Fruit fly (Drosophila melanogaster) whole organism, embryonic: Measurements from ENCODE around the gene Hpr1.

Experiments
- ATbp ChIP-seq: fragments of 200-800 bp; sonication (Bioruptor generic); optimal IDR thresholded peaks from 2 replicates; lab custom pipeline; 2017; ENCODE audit warnings: missing biosample characterization, mild to moderate bottlenecking, missing genetic modification characterization, missing genetic modification reagents
- Antp ChIP-seq: fragments of 200-800 bp; sonication (Bioruptor generic); optimal IDR thresholded peaks from 3 replicates; lab custom pipeline; 2016; ENCODE audit warnings: missing biosample characterization, missing genetic modification characterization
- Atf-2 ChIP-seq: fragments of 200-800 bp; sonication (Bioruptor generic); optimal IDR thresholded peaks from 2 replicates; lab custom pipeline; 2016; ENCODE audit warnings: missing biosample characterization, missing genetic modification characterization
- Atf3 ChIP-seq: fragments of 200-800 bp; sonication (Bioruptor generic); optimal IDR thresholded peaks from 3 replicates; lab custom pipeline; 2016; ENCODE audit warnings: missing biosample characterization, missing genetic modification characterization
- Bteb2 ChIP-seq: fragments of 200-800 bp; sonication (Bioruptor generic); optimal IDR thresholded peaks from 2 replicates; lab custom pipeline; 2016; ENCODE audit warnings: missing biosample characterization, missing genetic modification characterization
- CG10267 ChIP-seq: fragments of 200-800 bp; sonication (Bioruptor generic); optimal IDR thresholded peaks from 2 replicates; lab custom pipeline; 2018; ENCODE audit warnings: missing biosample characterization, mild to moderate bottlenecking, missing genetic modification characterization, moderate library complexity
- CG10565 ChIP-seq: fragments of 200-800 bp; sonication (Bioruptor generic); optimal IDR thresholded peaks from 3 replicates; lab custom pipeline; 2016; ENCODE audit warnings: missing biosample characterization, mild to moderate bottlenecking, missing genetic modification characterization
- CG11093 ChIP-seq: fragments of 200-800 bp; sonication (Bioruptor generic); IDR thresholded peaks from 3 replicates; pipeline ENCODE4 v1.3.6; 2022; ENCODE audit warnings: missing biosample characterization, missing genetic modification characterization
- CG12659 ChIP-seq: fragments of 200-800 bp; sonication (Bioruptor generic); optimal IDR thresholded peaks from 3 replicates; lab custom pipeline; 2017; ENCODE audit warnings: mild to moderate bottlenecking, missing biosample characterization, missing genetic modification reagents, missing genetic modification characterization
- CG13624 ChIP-seq: fragments of 200-800 bp; sonication (Bioruptor generic); optimal IDR thresholded peaks from 2 replicates; lab custom pipeline; 2016; ENCODE audit warnings: missing biosample characterization, missing genetic modification characterization
- CG14965 ChIP-seq: fragments of 200-800 bp; sonication (Bioruptor generic); optimal IDR thresholded peaks from 2 replicates; lab custom pipeline; 2016; ENCODE audit warnings: missing biosample characterization, missing genetic modification characterization, borderline replicate concordance
- CG16863 ChIP-seq: fragments of 200-800 bp; sonication (Bioruptor generic); optimal IDR thresholded peaks from 3 replicates; lab custom pipeline; 2016; ENCODE audit warnings: missing biosample characterization, missing genetic modification characterization
- CG17328 ChIP-seq: fragments of 200-800 bp; sonication (Bioruptor generic); IDR thresholded peaks from 2 replicates; pipeline ENCODE4 v1.3.6; 2022; ENCODE audit warnings: missing biosample characterization, missing genetic modification characterization
- CG17568 ChIP-seq: fragments of 200-800 bp; sonication (Bioruptor generic); optimal IDR thresholded peaks from 2 replicates; lab custom pipeline; 2018; ENCODE audit warnings: missing biosample characterization, mild to moderate bottlenecking, missing genetic modification characterization, moderate library complexity
- CG17802 ChIP-seq: fragments of 200-800 bp; sonication (Bioruptor generic); optimal IDR thresholded peaks from 2 replicates; lab custom pipeline; 2018; ENCODE audit warnings: missing biosample characterization, mild to moderate bottlenecking, missing genetic modification characterization, moderate library complexity
- CG18476 ChIP-seq: fragments of 200-800 bp; sonication (Bioruptor generic); optimal IDR thresholded peaks from 2 replicates; lab custom pipeline; 2016; ENCODE audit warnings: missing biosample characterization, mild to moderate bottlenecking, missing genetic modification characterization
- CG2712 ChIP-seq: fragments of 200-800 bp; optimal IDR thresholded peaks from 3 replicates; lab custom pipeline; 2019; ENCODE audit warnings: missing biosample characterization, mild to moderate bottlenecking, missing genetic modification characterization, moderate library complexity
- CG32767 ChIP-seq: fragments of 200-800 bp; sonication (Bioruptor generic); IDR thresholded peaks from 2 replicates; pipeline ENCODE4 v1.3.6; 2022; ENCODE audit warnings: missing biosample characterization, missing genetic modification characterization
- CG3838 ChIP-seq: fragments of 200-800 bp; sonication (Bioruptor generic); optimal IDR thresholded peaks from 3 replicates; lab custom pipeline; 2016; ENCODE audit warnings: missing biosample characterization, missing genetic modification characterization
- CG4404 ChIP-seq: fragments of 200-800 bp; sonication (Bioruptor generic); IDR thresholded peaks from 2 replicates; pipeline ENCODE4 v1.3.6; 2022; ENCODE audit warnings: missing biosample characterization, missing genetic modification characterization
- CG4730 ChIP-seq: fragments of 200-800 bp; sonication (Bioruptor generic); IDR thresholded peaks from 2 replicates; pipeline ENCODE4 v1.3.6; 2022; ENCODE audit warnings: missing biosample characterization, missing genetic modification characterization
- CG6791 ChIP-seq: fragments of 200-800 bp; sonication (Bioruptor generic); IDR thresholded peaks from 3 replicates; pipeline ENCODE4 v1.3.6; 2022; ENCODE audit warnings: missing biosample characterization, missing genetic modification characterization; ENCODE audit not compliant: partially characterized antibody
- CG8281 ChIP-seq: fragments of 200-800 bp; sonication (Bioruptor generic); optimal IDR thresholded peaks from 2 replicates; lab custom pipeline; 2018; ENCODE audit warnings: missing biosample characterization, mild to moderate bottlenecking, missing genetic modification characterization, moderate library complexity
- CG9215 ChIP-seq: fragments of 200-800 bp; sonication (Bioruptor generic); IDR thresholded peaks from 2 replicates; pipeline ENCODE4 v1.3.6; 2022; ENCODE audit warnings: missing biosample characterization, missing genetic modification characterization
- CG9437 ChIP-seq: fragments of 200-800 bp; sonication (Bioruptor generic); optimal IDR thresholded peaks from 2 replicates; lab custom pipeline; 2018; ENCODE audit warnings: missing biosample characterization, mild to moderate bottlenecking, missing genetic modification characterization
- GATAe ChIP-seq: fragments of 200-800 bp; sonication (Bioruptor generic); conservative IDR thresholded peaks from 2 replicates; pipeline ENCODE4 v1.3.6; 2022; ENCODE audit warnings: missing biosample characterization, missing genetic modification characterization
- Optix ChIP-seq: fragments of 200-800 bp; sonication (Bioruptor generic); IDR thresholded peaks from 3 replicates; pipeline ENCODE4 v1.3.6; 2022; ENCODE audit warnings: missing biosample characterization, missing genetic modification characterization
- Sox100B ChIP-seq: fragments of 200-800 bp; sonication (Bioruptor generic); optimal IDR thresholded peaks from 3 replicates; lab custom pipeline; 2018; ENCODE audit warnings: missing biosample characterization, mild to moderate bottlenecking, missing genetic modification characterization
- Trl ChIP-seq, 3 experiments: fragments of >200 bp in 2 of 3; fragments of 200-800 bp in 1 of 3; sonication (Bioruptor generic) in 1 of 3; optimal IDR thresholded peaks; 2 replicates in 1 of 3; 3 replicates in 2 of 3; lab custom pipeline; 2016 to 2017; ENCODE audit warnings: missing biosample characterization in 1 of 3, missing genetic modification characterization in 1 of 3
- bsh ChIP-seq, 2 experiments: fragments of 200-800 bp; sonication (Bioruptor generic); optimal IDR thresholded peaks; 2 replicates each; lab custom pipeline; 2017 to 2018; ENCODE audit warnings: mild to moderate bottlenecking in 2 of 2, missing biosample characterization in 2 of 2, missing genetic modification characterization in 2 of 2, moderate library complexity in 1 of 2
- caup ChIP-seq: fragments of 200-800 bp; sonication (Bioruptor generic); optimal IDR thresholded peaks from 3 replicates; lab custom pipeline; 2017; ENCODE audit warnings: missing biosample characterization, mild to moderate bottlenecking, missing genetic modification characterization, moderate library complexity; ENCODE audit not compliant: severe bottlenecking
- chinmo ChIP-seq: fragments of 200-800 bp; sonication (Bioruptor generic); IDR thresholded peaks from 4 replicates; pipeline ENCODE4 v1.3.6; 2022; ENCODE audit warnings: missing biosample characterization, missing genetic modification characterization; ENCODE audit not compliant: partially characterized antibody
- eve ChIP-seq, 2 experiments: fragments of >200 bp; optimal IDR thresholded peaks; 2 replicates each; lab custom pipeline; 2017; ENCODE audit warnings: missing biosample characterization in 2 of 2, missing genetic modification characterization in 2 of 2
- fd64A ChIP-seq: fragments of 200-800 bp; sonication (Bioruptor generic); optimal IDR thresholded peaks from 3 replicates; lab custom pipeline; 2018; ENCODE audit warnings: missing biosample characterization, mild to moderate bottlenecking, missing genetic modification characterization
- gcm2 ChIP-seq: fragments of 200-800 bp; sonication (Bioruptor generic); optimal IDR thresholded peaks from 2 replicates; lab custom pipeline; 2016; ENCODE audit warnings: missing biosample characterization, missing genetic modification characterization
- inv ChIP-seq: fragments of 200-800 bp; sonication (Bioruptor generic); IDR thresholded peaks from 2 replicates; pipeline ENCODE4 v1.3.6; 2022; ENCODE audit warnings: missing biosample characterization, missing genetic modification characterization; ENCODE audit not compliant: partially characterized antibody
- jigr1 ChIP-seq: fragments of 200-800 bp; sonication (Bioruptor generic); IDR thresholded peaks from 3 replicates; pipeline ENCODE4 v1.3.6; 2022; ENCODE audit warnings: missing biosample characterization, missing genetic modification characterization
- kni ChIP-seq: fragments of 200-800 bp; sonication (Bioruptor generic); optimal IDR thresholded peaks from 3 replicates; lab custom pipeline; 2017; ENCODE audit warnings: mild to moderate bottlenecking, missing biosample characterization, missing genetic modification reagents, missing genetic modification characterization
- knrl ChIP-seq: fragments of 200-800 bp; sonication (Bioruptor generic); IDR thresholded peaks from 3 replicates; pipeline ENCODE4 v1.3.6; 2022; ENCODE audit warnings: missing biosample characterization, missing genetic modification characterization; ENCODE audit not compliant: partially characterized antibody
- nerfin-2 ChIP-seq: fragments of 200-800 bp; sonication (Bioruptor generic); IDR thresholded peaks from 2 replicates; pipeline ENCODE4 v1.3.6; 2022; ENCODE audit warnings: missing biosample characterization, missing genetic modification characterization; ENCODE audit not compliant: partially characterized antibody
- psq ChIP-seq: fragments of 200-800 bp; sonication (Bioruptor generic); optimal IDR thresholded peaks from 2 replicates; lab custom pipeline; 2017; ENCODE audit warnings: missing biosample characterization, missing genetic modification characterization
- row ChIP-seq: fragments of 200-800 bp; sonication (Bioruptor generic); IDR thresholded peaks from 3 replicates; pipeline ENCODE4 v1.3.6; 2022; ENCODE audit warnings: missing biosample characterization, missing genetic modification characterization
- seq ChIP-seq: fragments of 200-800 bp; sonication (Bioruptor generic); IDR thresholded peaks from 2 replicates; pipeline ENCODE4 v1.3.6; 2022; ENCODE audit warnings: missing biosample characterization, missing genetic modification characterization
- so ChIP-seq: fragments of 200-800 bp; sonication (Bioruptor generic); IDR thresholded peaks from 3 replicates; pipeline ENCODE4 v1.3.6; 2022; ENCODE audit warnings: missing biosample characterization, missing genetic modification characterization
- sqz ChIP-seq: fragments of 200-800 bp; sonication (Bioruptor generic); optimal IDR thresholded peaks from 3 replicates; lab custom pipeline; 2018; ENCODE audit warnings: missing biosample characterization, mild to moderate bottlenecking, missing genetic modification characterization
- tio ChIP-seq: fragments of 200-800 bp; sonication (Bioruptor generic); optimal IDR thresholded peaks from 2 replicates; lab custom pipeline; 2017; ENCODE audit warnings: missing biosample characterization, missing genetic modification characterization, inconsistent platforms
- toy ChIP-seq: fragments of 200-800 bp; sonication (Bioruptor generic); IDR thresholded peaks from 2 replicates; pipeline ENCODE4 v1.3.6; 2022; ENCODE audit warnings: missing biosample characterization, missing genetic modification characterization
- vnd ChIP-seq: fragments of 200-800 bp; sonication (Bioruptor generic); IDR thresholded peaks from 3 replicates; pipeline ENCODE4 v1.3.6; 2022; ENCODE audit warnings: missing biosample characterization, missing genetic modification characterization; ENCODE audit not compliant: partially characterized antibody
- zen ChIP-seq: fragments of 200-800 bp; sonication (Bioruptor generic); optimal IDR thresholded peaks from 3 replicates; lab custom pipeline; 2018; ENCODE audit warnings: missing biosample characterization, mild to moderate bottlenecking, missing genetic modification characterization, moderate library complexity

Hpr1 gene

dm6 chr3R:5862032-5862641, 40.9 kb upstream of the Hpr1 start, which contains the start of gene CG2017 (continued):
- TF ChIP-seq CG6791 (peak; percentile 66), CG11093 (GFP tag; lab: Robert Waterston, UW) (no peak), toy (GFP tag; lab: Robert Waterston, UW) (no peak), eve (GFP tag; optimal IDR thresholded peaks at IDR 0.05; lab: Kevin White, UChicago) (no peak), CG12659 (GFP tag; lab: Kevin White, UChicago) (peak; percentile 46), CG4404 (GFP tag; lab: Robert Waterston, UW) (no peak), ATbp (GFP tag; lab: Kevin White, UChicago) (no peak), CG14965 (GFP tag; lab: Kevin White, UChicago) (no peak), psq (GFP tag; lab: Kevin White, UChicago) (no peak), Atf-2 (GFP tag; lab: Kevin White, UChicago) (no peak), kni (GFP tag; lab: Kevin White, UChicago) (peak; percentile 8), CG17568 (GFP tag; lab: Kevin White, UChicago) (no peak), jigr1 (GFP tag; lab: Robert Waterston, UW) (no peak), chinmo (no peak; the same call in 1 of the 4 replicates), fd64A (no peak), Atf3 (GFP tag; lab: Kevin White, UChicago) (peak; percentile 31), row (peak; percentile 36; the same call in 1 of the 3 replicates), CG17802 (tag; lab: Kevin White, UChicago) (peak; percentile 64), CG13624 (GFP tag; lab: Kevin White, UChicago) (peak; percentile 69), Sox100B (no peak), Trl (optimal IDR thresholded peaks at IDR 0.05; lab: Kevin White, UChicago) (no peak), Trl (GFP tag; optimal IDR thresholded peaks at IDR 0.05; lab: Kevin White, UChicago) (peak; percentile 12), bsh (GFP tag; optimal IDR thresholded peaks at IDR 0.05; lab: Kevin White, UChicago) (no peak), CG10267 (peak; percentile 98), Antp (peak; percentile 53), Optix (no peak), knrl (GFP tag; lab: Robert Waterston, UW) (no peak; the same call in 2 of the 3 replicates), CG16863 (GFP tag; lab: Kevin White, UChicago) (no peak), CG32767 (no peak), vnd (no peak), tio (GFP tag; lab: Kevin White, UChicago) (no peak), seq (no peak), CG4730 (GFP tag; lab: Robert Waterston, UW) (0 out of 2 replicates have a peak, but pooled peaks have one; percentile 17), CG9215 (GFP tag; lab: Robert Waterston, UW) (0 out of 2 replicates have a peak, but pooled peaks have one; percentile 6), sqz (GFP tag; lab: Kevin White, UChicago) (no peak), gcm2 (no peak), CG18476 (no peak), CG9437 (GFP tag; lab: Kevin White, UChicago) (no peak), nerfin-2 (GFP tag; lab: Robert Waterston, UW) (no peak), inv (GFP tag; lab: Robert Waterston, UW) (no peak), CG17328 (GFP tag; lab: Robert Waterston, UW) (no peak), so (GFP tag; lab: Robert Waterston, UW) (no peak), caup (GFP tag; lab: Kevin White, UChicago) (peak; percentile 55), CG3838 (GFP tag; lab: Kevin White, UChicago) (no peak), zen (tag; lab: Kevin White, UChicago) (peak; percentile 20), Bteb2 (GFP tag; lab: Kevin White, UChicago) (no peak), CG8281 (tag; lab: Kevin White, UChicago) (no peak), CG10565 (GFP tag; lab: Kevin White, UChicago) (no peak), GATAe (GFP tag; lab: Robert Waterston, UW) (no peak), CG2712 (tag; lab: Kevin White, UChicago) (peak; percentile 100)
